Fruit fly (Drosophila melanogaster) whole organism, embryonic: ENCODE measurements around the gene CG17839.

Experiments used
- B-H1 ChIP-seq: fragments of 200-800 bp; sonication (Bioruptor generic); IDR thresholded peaks from 3 replicates; pipeline ENCODE4 v1.3.6; 2022; ENCODE audit warnings: missing biosample characterization, missing genetic modification characterization
- CG11085 ChIP-seq: fragments of 200-800 bp; sonication (Bioruptor generic); IDR thresholded peaks from 2 replicates; pipeline ENCODE4 v1.3.6; 2022; ENCODE audit warnings: missing biosample characterization, missing genetic modification characterization
- CG11504 ChIP-seq: fragments of 200-800 bp; sonication (Bioruptor generic); optimal IDR thresholded peaks from 3 replicates; lab custom pipeline; 2019; ENCODE audit warnings: missing biosample characterization, mild to moderate bottlenecking, missing genetic modification characterization, moderate library complexity
- CG11560 ChIP-seq: fragments of 200-800 bp; sonication (Bioruptor generic); IDR thresholded peaks from 3 replicates; pipeline ENCODE4 v1.3.6; 2022; ENCODE audit warnings: missing biosample characterization, missing genetic modification characterization
- CG15514 ChIP-seq: fragments of 200-800 bp; sonication (Bioruptor generic); optimal IDR thresholded peaks from 3 replicates; lab custom pipeline; 2017; ENCODE audit warnings: missing biosample characterization, missing genetic modification characterization, mild to moderate bottlenecking, moderate library complexity, missing genetic modification reagents
- CG15696 ChIP-seq: fragments of 200-800 bp; sonication (Bioruptor generic); optimal IDR thresholded peaks from 2 replicates; lab custom pipeline; 2019; ENCODE audit warnings: missing biosample characterization, mild to moderate bottlenecking, missing genetic modification characterization, moderate library complexity
- CG16815 ChIP-seq: fragments of 200-800 bp; sonication (Bioruptor generic); optimal IDR thresholded peaks from 3 replicates; lab custom pipeline; 2017; ENCODE audit warnings: missing biosample characterization, mild to moderate bottlenecking, missing genetic modification characterization
- CG2116 ChIP-seq: fragments of 200-800 bp; sonication (Bioruptor generic); optimal IDR thresholded peaks from 3 replicates; lab custom pipeline; 2018; ENCODE audit warnings: missing biosample characterization, mild to moderate bottlenecking, missing genetic modification characterization
- CG7357 ChIP-seq: fragments of 200-800 bp; sonication (Bioruptor generic); IDR thresholded peaks from 3 replicates; pipeline ENCODE4 v1.3.6; 2022; ENCODE audit warnings: missing biosample characterization, missing genetic modification characterization
- CG8281 ChIP-seq: fragments of 200-800 bp; sonication (Bioruptor generic); optimal IDR thresholded peaks from 2 replicates; lab custom pipeline; 2018; ENCODE audit warnings: missing biosample characterization, mild to moderate bottlenecking, missing genetic modification characterization, moderate library complexity
- Hr3 ChIP-seq: fragments of 200-800 bp; sonication (Bioruptor generic); optimal IDR thresholded peaks from 3 replicates; lab custom pipeline; 2016; ENCODE audit warnings: missing biosample characterization, missing genetic modification characterization
- Mes4 ChIP-seq: fragments of 200-800 bp; sonication (Bioruptor generic); optimal IDR thresholded peaks from 2 replicates; lab custom pipeline; 2016; ENCODE audit warnings: missing biosample characterization, missing genetic modification characterization
- Opbp ChIP-seq: fragments of 200-800 bp; sonication (Bioruptor generic); IDR thresholded peaks from 3 replicates; pipeline ENCODE4 v1.3.6; 2022; ENCODE audit warnings: missing biosample characterization, missing genetic modification characterization; ENCODE audit not compliant: partially characterized antibody
- Optix ChIP-seq: fragments of 200-800 bp; sonication (Bioruptor generic); IDR thresholded peaks from 3 replicates; pipeline ENCODE4 v1.3.6; 2022; ENCODE audit warnings: missing biosample characterization, missing genetic modification characterization
- Usf ChIP-seq: fragments of 200-800 bp; sonication (Bioruptor generic); optimal IDR thresholded peaks from 2 replicates; lab custom pipeline; 2017; ENCODE audit warnings: missing genotype, missing biosample characterization, missing genetic modification characterization
- Xrp1 ChIP-seq: fragments of 200-800 bp; sonication (Bioruptor generic); IDR thresholded peaks from 2 replicates; pipeline ENCODE4 v1.3.6; 2022; ENCODE audit warnings: missing biosample characterization, missing genetic modification characterization
- abd-A ChIP-seq: fragments of 200-800 bp; sonication (Bioruptor generic); optimal IDR thresholded peaks from 3 replicates; lab custom pipeline; 2019; ENCODE audit warnings: missing biosample characterization, mild to moderate bottlenecking, missing genetic modification characterization, moderate library complexity
- bsh ChIP-seq, 2 experiments: fragments of 200-800 bp; sonication (Bioruptor generic); optimal IDR thresholded peaks; 2 replicates each; lab custom pipeline; 2017 to 2018; ENCODE audit warnings: mild to moderate bottlenecking in 2 of 2, missing biosample characterization in 2 of 2, missing genetic modification characterization in 2 of 2, moderate library complexity in 1 of 2
- btn ChIP-seq: fragments of 200-800 bp; sonication (Bioruptor generic); optimal IDR thresholded peaks from 2 replicates; lab custom pipeline; 2016; ENCODE audit warnings: missing biosample characterization, missing genetic modification characterization
- chinmo ChIP-seq: fragments of 200-800 bp; sonication (Bioruptor generic); IDR thresholded peaks from 4 replicates; pipeline ENCODE4 v1.3.6; 2022; ENCODE audit warnings: missing biosample characterization, missing genetic modification characterization; ENCODE audit not compliant: partially characterized antibody
- crol ChIP-seq: fragments of 200-800 bp; sonication (Bioruptor generic); IDR thresholded peaks from 2 replicates; pipeline ENCODE4 v1.3.6; 2022; ENCODE audit warnings: missing biosample characterization, missing genetic modification characterization
- crp ChIP-seq, 2 experiments: fragments of 200-800 bp; sonication (Bioruptor generic); optimal IDR thresholded peaks; 2 replicates in 1 of 2; 3 replicates in 1 of 2; lab custom pipeline; 2017; ENCODE audit warnings: missing biosample characterization in 2 of 2, missing genetic modification characterization in 2 of 2, mild to moderate bottlenecking in 1 of 2, moderate library complexity in 1 of 2
- dimm ChIP-seq: fragments of 200-800 bp; sonication (Bioruptor generic); IDR thresholded peaks from 2 replicates; pipeline ENCODE4 v1.3.6; 2022; ENCODE audit warnings: missing biosample characterization, missing genetic modification characterization
- emc ChIP-seq: fragments of 200-800 bp; sonication (Bioruptor generic); optimal IDR thresholded peaks from 2 replicates; lab custom pipeline; 2016; ENCODE audit warnings: missing biosample characterization, missing genetic modification characterization
- gt ChIP-seq: fragments of 200-800 bp; sonication (Bioruptor generic); IDR thresholded peaks from 2 replicates; pipeline ENCODE4 v1.3.6; 2022; ENCODE audit warnings: missing biosample characterization, missing genetic modification characterization
- jing ChIP-seq: fragments of 200-800 bp; sonication (Bioruptor generic); optimal IDR thresholded peaks from 2 replicates; lab custom pipeline; 2018; ENCODE audit warnings: missing biosample characterization, mild to moderate bottlenecking, missing genetic modification characterization
- kni ChIP-seq: fragments of 200-800 bp; sonication (Bioruptor generic); optimal IDR thresholded peaks from 3 replicates; lab custom pipeline; 2017; ENCODE audit warnings: mild to moderate bottlenecking, missing biosample characterization, missing genetic modification reagents, missing genetic modification characterization
- peb ChIP-seq: fragments of 200-800 bp; sonication (Bioruptor generic); IDR thresholded peaks from 2 replicates; pipeline ENCODE4 v1.3.6; 2022; ENCODE audit warnings: missing biosample characterization, missing genetic modification characterization
- pros ChIP-seq: fragments of 200-800 bp; sonication (Bioruptor generic); optimal IDR thresholded peaks from 3 replicates; lab custom pipeline; 2019; ENCODE audit warnings: missing biosample characterization, mild to moderate bottlenecking, missing genetic modification characterization, moderate library complexity
- rib ChIP-seq: fragments of 200-800 bp; sonication (Bioruptor generic); IDR thresholded peaks from 2 replicates; pipeline ENCODE4 v1.3.6; 2022; ENCODE audit warnings: missing biosample characterization, missing genetic modification characterization
- sd ChIP-seq: fragments of 200-800 bp; sonication (Bioruptor generic); optimal IDR thresholded peaks from 3 replicates; lab custom pipeline; 2018; ENCODE audit warnings: missing biosample characterization, mild to moderate bottlenecking, missing genetic modification characterization, moderate library complexity
- sqz ChIP-seq: fragments of 200-800 bp; sonication (Bioruptor generic); optimal IDR thresholded peaks from 3 replicates; lab custom pipeline; 2018; ENCODE audit warnings: missing biosample characterization, mild to moderate bottlenecking, missing genetic modification characterization
- trh ChIP-seq: fragments of 200-800 bp; sonication (Bioruptor generic); optimal IDR thresholded peaks from 2 replicates; lab custom pipeline; 2016; ENCODE audit warnings: missing biosample characterization, missing genetic modification characterization
- vfl ChIP-seq: fragments of 200-800 bp; sonication (Bioruptor generic); optimal IDR thresholded peaks from 2 replicates; lab custom pipeline; 2016; ENCODE audit warnings: missing biosample characterization, missing genetic modification characterization
- vvl ChIP-seq: fragments of 200-800 bp; sonication (Bioruptor generic); IDR thresholded peaks from 2 replicates; pipeline ENCODE4 v1.3.6; 2022; ENCODE audit warnings: missing biosample characterization, missing genetic modification characterization
- wek ChIP-seq: fragments of 200-800 bp; sonication (Bioruptor generic); optimal IDR thresholded peaks from 3 replicates; lab custom pipeline; 2018; ENCODE audit warnings: missing biosample characterization, mild to moderate bottlenecking, missing genetic modification characterization, moderate library complexity

The CG17839 gene

DNA sequence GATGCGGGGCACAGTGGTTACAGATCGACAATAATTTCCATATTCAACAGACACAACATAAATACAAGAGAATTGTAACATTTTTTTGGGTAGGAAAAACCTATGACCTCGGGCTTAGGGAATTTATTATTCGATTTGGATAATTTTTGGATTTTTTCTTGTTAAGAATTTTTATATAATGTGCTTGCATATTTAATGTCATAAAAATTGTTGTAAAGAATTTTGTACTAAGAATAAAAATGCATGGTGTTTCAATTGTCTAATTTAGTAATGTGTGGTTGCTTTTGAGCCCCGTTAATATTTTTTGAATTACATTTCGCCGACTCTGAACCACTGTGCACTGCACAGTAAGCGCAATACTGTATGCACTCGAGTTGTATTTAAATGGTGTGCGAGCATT is 11.7 kb downstream of the CG17839 start (continued):
- TF ChIP-seq wek (GFP tag; lab: Kevin White, UChicago) (no peak), bsh (GFP tag; optimal IDR thresholded peaks at IDR 0.05; lab: Kevin White, UChicago) (peak in 1 of 2 experiments; percentile 3), Optix (no peak), Mes4 (GFP tag; lab: Kevin White, UChicago) (no peak), Hr3 (GFP tag; lab: Kevin White, UChicago) (no peak), trh (GFP tag; lab: Kevin White, UChicago) (no peak), emc (GFP tag; lab: Kevin White, UChicago) (no peak), CG7357 (GFP tag; lab: Robert Waterston, UW) (no peak), CG15514 (GFP tag; lab: Kevin White, UChicago) (no peak), Xrp1 (GFP tag; lab: Robert Waterston, UW) (peak; percentile 22; the same call in 1 of the 2 replicates), rib (GFP tag; lab: Robert Waterston, UW) (no peak), peb (GFP tag; lab: Robert Waterston, UW) (no peak), pros (GFP tag; lab: Kevin White, UChicago) (no peak), CG2116 (GFP tag; lab: Kevin White, UChicago) (no peak), btn (GFP tag; lab: Kevin White, UChicago) (no peak), dimm (GFP tag; lab: Robert Waterston, UW) (no peak), jing (GFP tag; lab: Kevin White, UChicago) (no peak), Usf (GFP tag; lab: Kevin White, UChicago) (no peak), gt (GFP tag; lab: Robert Waterston, UW) (no peak), Opbp (GFP tag; lab: Robert Waterston, UW) (no peak), vfl (GFP tag; lab: Kevin White, UChicago) (no peak), CG11504 (tag; lab: Kevin White, UChicago) (peak; percentile 45), sqz (GFP tag; lab: Kevin White, UChicago) (no peak), CG15696 (tag; lab: Kevin White, UChicago) (no peak)

DNA sequence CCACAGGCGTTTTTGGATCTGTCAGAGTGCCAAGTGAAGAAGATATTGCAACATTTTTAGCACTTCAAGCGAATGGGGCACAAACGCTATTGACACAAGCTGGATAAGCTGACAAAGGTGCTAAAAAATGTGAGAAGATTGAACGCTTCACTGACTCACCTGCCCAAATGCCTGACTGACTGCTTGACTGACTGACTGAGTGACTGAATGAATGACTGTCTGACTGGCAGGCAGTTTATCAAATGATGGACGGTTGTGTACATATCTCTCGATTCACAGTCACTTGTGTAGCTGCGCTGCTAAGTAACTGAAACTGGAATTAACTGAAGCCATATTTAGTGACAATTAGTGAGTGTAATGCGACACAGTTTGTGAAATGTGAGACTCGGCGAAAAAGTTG is 16.2 kb downstream of the CG17839 start:
- TF ChIP-seq CG16815 = no peak
- TF ChIP-seq dimm (GFP tag; lab: Robert Waterston, UW) = no peak
- TF ChIP-seq CG8281 = peak; percentile 96

DNA sequence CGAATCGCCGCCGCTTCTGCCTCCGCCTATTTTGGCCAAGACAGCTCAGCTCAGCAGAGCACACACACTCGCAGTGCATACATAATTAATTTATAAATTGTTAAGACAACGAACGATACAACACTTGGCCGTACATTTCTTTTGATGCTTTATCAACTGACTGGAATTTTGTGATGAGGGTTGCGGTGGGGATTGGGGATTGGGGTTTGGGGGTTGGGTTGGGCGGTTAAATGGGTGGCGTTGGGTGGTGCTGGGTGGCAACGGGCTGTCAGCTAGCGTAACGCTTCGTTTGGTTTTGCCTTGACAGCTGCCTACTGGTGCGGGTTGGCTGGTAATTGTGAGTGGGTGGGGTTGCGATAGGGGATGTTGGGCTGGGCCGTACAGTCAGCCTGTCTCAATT is 17.4 kb downstream of the CG17839 start:
- TF ChIP-seq kni (GFP tag; lab: Kevin White, UChicago) = peak; percentile 26
- TF ChIP-seq rib (GFP tag; lab: Robert Waterston, UW) = 0 out of 2 replicates have a peak, but pooled peaks have one; percentile 18
- peak; percentile 49; the same call in 1 of the 2 replicates for TF ChIP-seq vvl (GFP tag; lab: Robert Waterston, UW)
- TF ChIP-seq crp (GFP tag; optimal IDR thresholded peaks at IDR 0.05; lab: Kevin White, UChicago) = no peak
- no peak for TF ChIP-seq B-H1 (GFP tag; lab: Robert Waterston, UW)
- 0 out of 2 replicates have a peak, but pooled peaks have one; percentile 25 for TF ChIP-seq CG11085 (GFP tag; lab: Robert Waterston, UW)
- peak; percentile 51 for TF ChIP-seq abd-A (tag; lab: Kevin White, UChicago)
- TF ChIP-seq CG11560 (tag; lab: Robert Waterston, UW) = 0 out of 3 replicates have a peak, but pooled peaks have one; percentile 10
- TF ChIP-seq CG2116 (GFP tag; lab: Kevin White, UChicago) = no peak
- peak; percentile 60 for TF ChIP-seq crol (GFP tag; lab: Robert Waterston, UW)
- TF ChIP-seq sd (tag; lab: Kevin White, UChicago) = peak; percentile 40
- TF ChIP-seq chinmo (GFP tag; lab: Robert Waterston, UW) = 0 out of 4 replicates have a peak, but pooled peaks have one; percentile 54
